Worm (Caenorhabditis elegans) whole organism, L4 larva: Measurements from ENCODE around the gene btb-10.
"Not testable (repeated sequence)": the region's sequence is repeated elsewhere in the genome, so short reads cannot be mapped to it uniquely, and the experiment has no call there.

Source experiments
- F10B5.3 ChIP-seq: sonication (generic microtip); optimal IDR thresholded peaks from 2 replicates; lab custom pipeline; 2016; ENCODE audit warnings: mild to moderate bottlenecking, missing genetic modification characterization, missing compliant biosample characterization
- F26F4.8 ChIP-seq: fragments of 200-800 bp; sonication (Bioruptor generic); conservative IDR thresholded peaks from 2 replicates; pipeline ENCODE4 v1.3.6; 2022; ENCODE audit warnings: missing genetic modification characterization, missing compliant biosample characterization
- F49E8.2 ChIP-seq: sonication (generic microtip); optimal IDR thresholded peaks from 2 replicates; lab custom pipeline; 2016; ENCODE audit warnings: missing compliant biosample characterization, mild to moderate bottlenecking, missing genetic modification characterization, borderline replicate concordance
- R02D3.7 ChIP-seq: fragments of 150-350 bp; sonication (generic microtip); optimal IDR thresholded peaks from 3 replicates; lab custom pipeline; 2014; ENCODE audit warnings: missing biosample characterization, missing genetic modification characterization
- Y48G9A.11 ChIP-seq: fragments of 200-800 bp; sonication (Bioruptor generic); IDR thresholded peaks from 2 replicates; pipeline ENCODE4 v1.3.6; 2022; ENCODE audit warnings: missing genetic modification reagents, missing genetic modification characterization, missing compliant biosample characterization
- ZK337.2 ChIP-seq: fragments of 200-800 bp; sonication (Bioruptor generic); IDR thresholded peaks from 2 replicates; pipeline ENCODE4 v1.3.6; 2022; ENCODE audit warnings: missing genetic modification reagents, missing genetic modification characterization, missing compliant biosample characterization
- ZK546.5 ChIP-seq, 2 experiments: sonication (generic microtip); optimal IDR thresholded peaks; 2 replicates each; lab custom pipeline; 2017; ENCODE audit warnings: missing biosample characterization in 2 of 2, missing genetic modification characterization in 2 of 2
- aly-2 ChIP-seq: sonication (generic microtip); optimal IDR thresholded peaks from 2 replicates; lab custom pipeline; 2018; ENCODE audit warnings: missing biosample characterization, missing genetic modification characterization
- ceh-20 ChIP-seq: fragments of 200-800 bp; sonication (Bioruptor generic); IDR thresholded peaks from 2 replicates; pipeline ENCODE4 v1.3.6; 2022; ENCODE audit warnings: missing genetic modification reagents, missing genetic modification characterization, missing compliant biosample characterization
- ceh-32 ChIP-seq: sonication (generic microtip); optimal IDR thresholded peaks from 2 replicates; lab custom pipeline; 2016; ENCODE audit warnings: mild to moderate bottlenecking, missing genetic modification characterization, missing compliant biosample characterization; ENCODE audit not compliant: poor library complexity
- ceh-44 ChIP-seq: fragments of 200-800 bp; sonication (Bioruptor generic); IDR thresholded peaks from 2 replicates; pipeline ENCODE4 v1.3.6; 2022; ENCODE audit warnings: missing genetic modification reagents, missing genetic modification characterization, missing compliant biosample characterization
- ceh-62 ChIP-seq: sonication (generic microtip); optimal IDR thresholded peaks from 2 replicates; lab custom pipeline; 2017; ENCODE audit warnings: missing biosample characterization, missing genetic modification characterization
- ceh-82 ChIP-seq: sonication (generic microtip); optimal IDR thresholded peaks from 2 replicates; lab custom pipeline; 2017; ENCODE audit warnings: missing biosample characterization, missing genetic modification characterization
- ctbp-1 ChIP-seq: fragments of 200-800 bp; sonication (Bioruptor generic); IDR thresholded peaks from 2 replicates; pipeline ENCODE4 v1.3.6; 2022; ENCODE audit warnings: missing genetic modification reagents, missing genetic modification characterization, missing compliant biosample characterization
- dmd-6 ChIP-seq: fragments of 200-800 bp; sonication (Bioruptor generic); IDR thresholded peaks from 2 replicates; pipeline ENCODE4 v1.3.6; 2022; ENCODE audit warnings: missing genetic modification reagents, missing genetic modification characterization, missing compliant biosample characterization
- dve-1 ChIP-seq: sonication (generic microtip); optimal IDR thresholded peaks from 2 replicates; lab custom pipeline; 2017; ENCODE audit warnings: antibody characterized with exemption, mild to moderate bottlenecking, missing genetic modification characterization, missing compliant biosample characterization; ENCODE audit not compliant: insufficient read depth
- gei-8 ChIP-seq: fragments of 200-800 bp; sonication (Bioruptor generic); optimal IDR thresholded peaks from 2 replicates; lab custom pipeline; 2018; ENCODE audit warnings: mild to moderate bottlenecking, missing genetic modification characterization, missing compliant biosample characterization
- hlh-30 ChIP-seq: sonication (generic microtip); optimal IDR thresholded peaks from 2 replicates; lab custom pipeline; 2017; ENCODE audit warnings: antibody characterized with exemption, mild to moderate bottlenecking, missing genetic modification characterization, missing compliant biosample characterization; ENCODE audit not compliant: insufficient read depth
- jun-1 ChIP-seq: fragments of 150-350 bp; optimal IDR thresholded peaks from 2 replicates; lab custom pipeline; 2014; ENCODE audit warnings: missing biosample characterization, missing genetic modification reagents, missing genetic modification characterization
- lin-1 ChIP-seq: fragments of 200-800 bp; sonication (Bioruptor generic); IDR thresholded peaks from 2 replicates; pipeline ENCODE4 v1.3.6; 2022; ENCODE audit warnings: missing genetic modification reagents, missing genetic modification characterization, missing compliant biosample characterization
- lin-38 ChIP-seq: fragments of 200-800 bp; sonication (Bioruptor generic); IDR thresholded peaks from 2 replicates; pipeline ENCODE4 v1.3.6; 2022; ENCODE audit warnings: missing genetic modification reagents, missing genetic modification characterization, missing compliant biosample characterization
- lsy-2 ChIP-seq, 2 experiments: fragments of 150-350 bp in 1 of 2; sonication (generic microtip) in 1 of 2; optimal IDR thresholded peaks; 2 replicates each; lab custom pipeline; 2014 to 2017; ENCODE audit warnings: missing biosample characterization in 2 of 2, missing genetic modification characterization in 2 of 2
- mdl-1 ChIP-seq, 2 experiments: fragments of 150-350 bp in 1 of 2; sonication (generic microtip) in 1 of 2; optimal IDR thresholded peaks; 2 replicates each; lab custom pipeline; 2014 to 2017; ENCODE audit warnings: missing biosample characterization in 2 of 2, missing genetic modification characterization in 2 of 2
- mdt-29 ChIP-seq: fragments of 200-800 bp; sonication (Bioruptor generic); IDR thresholded peaks from 2 replicates; pipeline ENCODE4 v1.3.6; 2022; ENCODE audit warnings: missing genetic modification reagents, missing genetic modification characterization, missing compliant biosample characterization
- mep-1 ChIP-seq: fragments of 150-350 bp; sonication (generic microtip); optimal IDR thresholded peaks from 3 replicates; lab custom pipeline; 2014; ENCODE audit warnings: missing biosample characterization, missing genetic modification characterization
- mes-2 ChIP-seq: sonication (generic microtip); optimal IDR thresholded peaks from 2 replicates; lab custom pipeline; 2016; ENCODE audit warnings: missing genotype, mild to moderate bottlenecking, missing genetic modification characterization, missing compliant biosample characterization; ENCODE audit not compliant: poor library complexity, severe bottlenecking
- mxl-3 ChIP-seq: fragments of 200-800 bp; sonication (Bioruptor generic); optimal IDR thresholded peaks from 2 replicates; lab custom pipeline; 2018; ENCODE audit warnings: mild to moderate bottlenecking, missing genetic modification characterization, missing compliant biosample characterization
- nhr-237 ChIP-seq: sonication (generic microtip); optimal IDR thresholded peaks from 2 replicates; lab custom pipeline; 2017; ENCODE audit warnings: missing biosample characterization, missing genetic modification characterization
- nhr-76 ChIP-seq: fragments of 150-350 bp; optimal IDR thresholded peaks from 2 replicates; lab custom pipeline; 2014; ENCODE audit warnings: missing biosample characterization, missing genetic modification characterization
- pha-4 ChIP-seq, 2 experiments: fragments of 150-350 bp in 1 of 2; fragments of 200-800 bp in 1 of 2; sonication (Bioruptor generic) in 1 of 2; IDR thresholded peaks in 1 of 2; optimal IDR thresholded peaks in 1 of 2; 2 replicates each; pipeline versions ENCODE4 v1.3.6 to Lab custom; 2014 to 2022; ENCODE audit warnings: missing genetic modification characterization in 2 of 2, missing genetic modification reagents in 2 of 2, missing biosample characterization in 1 of 2, missing compliant biosample characterization in 1 of 2
- php-3 ChIP-seq: fragments of 200-800 bp; sonication (Bioruptor generic); IDR thresholded peaks from 2 replicates; pipeline ENCODE4 v1.3.6; 2022; ENCODE audit warnings: missing genetic modification reagents, missing genetic modification characterization, missing compliant biosample characterization
- pqm-1 ChIP-seq: sonication (generic microtip); optimal IDR thresholded peaks from 2 replicates; lab custom pipeline; 2017; ENCODE audit warnings: missing biosample characterization, missing genetic modification characterization
- rbr-2 ChIP-seq: sonication (generic microtip); optimal IDR thresholded peaks from 2 replicates; lab custom pipeline; 2016; ENCODE audit warnings: missing genotype, missing genetic modification characterization, missing compliant biosample characterization
- saeg-2 ChIP-seq: fragments of 200-800 bp; sonication (Bioruptor generic); IDR thresholded peaks from 2 replicates; pipeline ENCODE4 v1.3.6; 2022; ENCODE audit warnings: missing genetic modification reagents, missing genetic modification characterization, missing compliant biosample characterization
- set-16 ChIP-seq: fragments of 200-800 bp; sonication (Bioruptor generic); IDR thresholded peaks from 2 replicates; pipeline ENCODE4 v1.3.6; 2022; ENCODE audit warnings: missing genetic modification reagents, missing genetic modification characterization, missing compliant biosample characterization
- snpc-4 ChIP-seq: fragments of 150-350 bp; optimal IDR thresholded peaks from 2 replicates; lab custom pipeline; 2014; ENCODE audit warnings: missing biosample characterization, missing genetic modification characterization
- spr-3 ChIP-seq: fragments of 200-800 bp; sonication (Bioruptor generic); optimal IDR thresholded peaks from 2 replicates; lab custom pipeline; 2018; ENCODE audit warnings: mild to moderate bottlenecking, missing genetic modification characterization, missing compliant biosample characterization
- unc-62 ChIP-seq, 3 experiments: fragments of 150-350 bp in 1 of 3; sonication (generic microtip); optimal IDR thresholded peaks in 2 of 3; peaks in 1 of 3; 1 replicate in 1 of 3; 2 replicates in 2 of 3; lab custom pipeline; 2014 to 2017; ENCODE audit warnings: missing biosample characterization in 3 of 3, missing genetic modification characterization in 3 of 3, missing genetic modification reagents in 3 of 3, missing genotype in 1 of 3
- vab-7 ChIP-seq: fragments of 200-800 bp; sonication (Bioruptor generic); IDR thresholded peaks from 2 replicates; pipeline ENCODE4 v1.3.6; 2022; ENCODE audit warnings: missing genetic modification reagents, missing genetic modification characterization, missing compliant biosample characterization
- zip-2 ChIP-seq: fragments of 150-350 bp; optimal IDR thresholded peaks from 2 replicates; lab custom pipeline; 2014; ENCODE audit warnings: missing biosample characterization, missing genetic modification characterization

The btb-10 gene

ce11 chrII:1060702-1061101, at the start of gene btb-10:
btb-10 (minus strand) TSS chrII:1060802.
- not testable (repeated sequence) for TF ChIP-seq gei-8; mdl-1 (tag; optimal IDR thresholded peaks at IDR 0.05; lab: Kevin White, UChicago); aly-2 (tag; lab: Kevin White, UChicago)

ce11 chrII:1106914-1107597, 46.5 kb upstream of the btb-10 start, which contains the start of gene col-40:
col-40 (minus strand) TSS chrII:1106964.
- TF ChIP-seq lin-38 (GFP tag; lab: Robert Waterston, UW): 0 out of 2 replicates have a peak, but pooled peaks have one; percentile 19
- TF ChIP-seq mdt-29 (GFP tag; lab: Robert Waterston, UW): no peak

ce11 chrII:1105291-1105690, 44.7 kb upstream of the btb-10 start:
- TF ChIP-seq rbr-2 (tag; lab: Kevin White, UChicago) (no peak), pha-4 (GFP tag; IDR thresholded peaks at IDR 0.05; lab: Robert Waterston, UW) (peak; percentile 95; the same call in 1 of the 2 replicates), pha-4 (tag; optimal IDR thresholded peaks at IDR 0.05; lab: Kevin White, UChicago) (no peak), ceh-32 (tag; lab: Kevin White, UChicago) (no peak), hlh-30 (tag; lab: Kevin White, UChicago) (no peak), set-16 (peak; percentile 99)

ce11 chrII:1104409-1104808, 43.8 kb upstream of the btb-10 start, which contains the start of gene T13B5.9:
T13B5.9 (minus strand) TSS chrII:1104509.
- no peak for TF ChIP-seq lin-1
- TF ChIP-seq ZK546.5 (tag; optimal IDR thresholded peaks at IDR 0.05; lab: Kevin White, UChicago): no peak
- no peak for TF ChIP-seq mxl-3
- TF ChIP-seq spr-3 (GFP tag; lab: Kevin White, UChicago): no peak
- TF ChIP-seq unc-62 (GFP tag; optimal IDR thresholded peaks at IDR 0.05 in 1 of 2; lab: Kevin White, UChicago): no peak
- TF ChIP-seq unc-62 (tag; optimal IDR thresholded peaks at IDR 0.05; lab: Kevin White, UChicago): no peak
- no peak for TF ChIP-seq R02D3.7 (tag; lab: Kevin White, UChicago)
- TF ChIP-seq F49E8.2 (tag; lab: Kevin White, UChicago): no peak
- TF ChIP-seq lin-38 (GFP tag; lab: Robert Waterston, UW): no peak
- no peak for TF ChIP-seq nhr-76 (tag; lab: Kevin White, UChicago)
- TF ChIP-seq ZK337.2 (GFP tag; lab: Robert Waterston, UW): no peak
- TF ChIP-seq ceh-62 (tag; lab: Kevin White, UChicago): no peak
- no peak for TF ChIP-seq F10B5.3 (tag; lab: Kevin White, UChicago)
- no peak for TF ChIP-seq ceh-20 (GFP tag; lab: Robert Waterston, UW)
- TF ChIP-seq ceh-82 (tag; lab: Kevin White, UChicago): no peak
- TF ChIP-seq php-3 (GFP tag; lab: Robert Waterston, UW): no peak
- no peak for TF ChIP-seq dve-1 (tag; lab: Kevin White, UChicago)
- TF ChIP-seq ctbp-1 (GFP tag; lab: Robert Waterston, UW): no peak
- no peak for TF ChIP-seq dmd-6 (GFP tag; lab: Robert Waterston, UW)
- TF ChIP-seq snpc-4 (tag; lab: Kevin White, UChicago): no peak

- peak; percentile 100 for TF ChIP-seq pqm-1 (tag; lab: Kevin White, UChicago)
- no peak for TF ChIP-seq nhr-237 (tag; lab: Kevin White, UChicago)
- no peak for TF ChIP-seq vab-7 (GFP tag; lab: Robert Waterston, UW)
- no peak for TF ChIP-seq zip-2 (tag; lab: Kevin White, UChicago)
- no peak for TF ChIP-seq ceh-44 (GFP tag; lab: Robert Waterston, UW)
- peak; percentile 50 for TF ChIP-seq jun-1 (tag; lab: Kevin White, UChicago)
- peak; percentile 33 for TF ChIP-seq mes-2 (tag; lab: Kevin White, UChicago)
- TF ChIP-seq F26F4.8: no peak
- TF ChIP-seq saeg-2 (GFP tag; lab: Robert Waterston, UW): 0 out of 2 replicates have a peak, but pooled peaks have one; percentile 30
- TF ChIP-seq mep-1 (tag; lab: Kevin White, UChicago): peak; percentile 16
- TF ChIP-seq lsy-2 (tag; optimal IDR thresholded peaks at IDR 0.05; lab: Kevin White, UChicago): peak in 1 of 2 experiments; percentile 54
- no peak for TF ChIP-seq set-16
- TF ChIP-seq ctbp-1 (GFP tag; lab: Robert Waterston, UW): no peak
- no peak for TF ChIP-seq Y48G9A.11
Observed at ce11 chrII:1103484-1104100, 43.0 kb upstream of the btb-10 start.
